Worm (Caenorhabditis elegans) whole organism, L1 larva: ENCODE measurements around the gene F48E8.4.
A peak's percentile ranks its signal among the peaks of the same experiment; 100 is the strongest.

Source experiments
- C16A3.4 ChIP-seq: fragments of 150-350 bp; optimal IDR thresholded peaks from 2 replicates; lab custom pipeline; 2014; ENCODE audit warnings: missing biosample characterization, missing genetic modification characterization
- C34B4.2 ChIP-seq: sonication (generic microtip); optimal IDR thresholded peaks from 2 replicates; lab custom pipeline; 2017; ENCODE audit warnings: mild to moderate bottlenecking, missing genetic modification characterization, missing compliant biosample characterization
- aha-1 ChIP-seq: fragments of 150-350 bp; optimal IDR thresholded peaks from 2 replicates; lab custom pipeline; 2014; ENCODE audit warnings: missing biosample characterization, missing genetic modification characterization
- alr-1 ChIP-seq: fragments of 200-800 bp; sonication (Bioruptor generic); optimal IDR thresholded peaks from 2 replicates; lab custom pipeline; 2018; ENCODE audit warnings: borderline replicate concordance, mild to moderate bottlenecking, missing genetic modification characterization, missing compliant biosample characterization
- ama-1 ChIP-seq: fragments of 150-350 bp; optimal IDR thresholded peaks from 2 replicates; lab custom pipeline; 2014
- blmp-1 ChIP-seq: fragments of 150-350 bp; optimal IDR thresholded peaks from 2 replicates; lab custom pipeline; 2014; ENCODE audit warnings: missing biosample characterization, missing genetic modification characterization
- ceh-82 ChIP-seq, 3 experiments: fragments of 150-350 bp in 1 of 3; sonication (generic microtip) in 2 of 3; optimal IDR thresholded peaks; 2 replicates each; lab custom pipeline; 2014 to 2017; ENCODE audit warnings: missing biosample characterization in 3 of 3, missing genetic modification characterization in 3 of 3
- ceh-88 ChIP-seq: fragments of 200-800 bp; sonication (Bioruptor generic); IDR thresholded peaks from 2 replicates; pipeline ENCODE4 v1.3.6; 2022; ENCODE audit warnings: missing genetic modification characterization, missing compliant biosample characterization
- ceh-90 ChIP-seq: sonication (generic microtip); optimal IDR thresholded peaks from 2 replicates; lab custom pipeline; 2016; ENCODE audit warnings: missing genetic modification characterization, missing compliant biosample characterization
- ces-1 ChIP-seq: fragments of 150-350 bp; optimal IDR thresholded peaks from 2 replicates; lab custom pipeline; 2014; ENCODE audit warnings: missing biosample characterization, missing genetic modification reagents, missing genetic modification characterization
- dpl-1 ChIP-seq, 3 experiments: fragments of 150-350 bp in 2 of 3; sonication (generic microtip) in 1 of 3; optimal IDR thresholded peaks; 2 replicates each; lab custom pipeline; 2014 to 2017; ENCODE audit warnings: missing biosample characterization in 3 of 3, missing genetic modification characterization in 3 of 3, missing genetic modification reagents in 3 of 3
- egl-13 ChIP-seq: sonication (generic microtip); optimal IDR thresholded peaks from 2 replicates; lab custom pipeline; 2016; ENCODE audit warnings: missing genotype, missing genetic modification reagents, missing genetic modification characterization, missing compliant biosample characterization
- egl-27 ChIP-seq, 2 experiments: fragments of 150-350 bp in 1 of 2; sonication (generic microtip); optimal IDR thresholded peaks; 3 replicates each; lab custom pipeline; 2017 to 2018; ENCODE audit warnings: missing biosample characterization in 2 of 2, missing genetic modification characterization in 2 of 2, missing genetic modification reagents in 2 of 2
- fkh-10 ChIP-seq: sonication (generic microtip); optimal IDR thresholded peaks from 2 replicates; lab custom pipeline; 2017; ENCODE audit warnings: missing biosample characterization, missing genetic modification reagents, missing genetic modification characterization
- fkh-8 ChIP-seq: sonication (generic microtip); optimal IDR thresholded peaks from 2 replicates; lab custom pipeline; 2016; ENCODE audit warnings: mild to moderate bottlenecking, missing genetic modification characterization, missing compliant biosample characterization
- fos-1 ChIP-seq: fragments of 150-350 bp; optimal IDR thresholded peaks from 2 replicates; lab custom pipeline; 2014; ENCODE audit warnings: missing biosample characterization, missing genetic modification characterization
- hlh-17 ChIP-seq: fragments of 200-800 bp; sonication (Bioruptor generic); optimal IDR thresholded peaks from 2 replicates; lab custom pipeline; 2018; ENCODE audit warnings: missing genetic modification characterization, mild to moderate bottlenecking, missing compliant biosample characterization, moderate library complexity, borderline replicate concordance
- jun-1 ChIP-seq: fragments of 150-350 bp; optimal IDR thresholded peaks from 2 replicates; lab custom pipeline; 2014; ENCODE audit warnings: missing biosample characterization, missing genetic modification reagents, missing genetic modification characterization
- lin-14 ChIP-seq: fragments of 200-800 bp; sonication (Bioruptor generic); optimal IDR thresholded peaks from 2 replicates; lab custom pipeline; 2018; ENCODE audit warnings: mild to moderate bottlenecking, missing genetic modification characterization, moderate library complexity, missing compliant biosample characterization
- lin-15B ChIP-seq: fragments of 150-350 bp; sonication (generic microtip); optimal IDR thresholded peaks from 3 replicates; lab custom pipeline; 2014; ENCODE audit warnings: missing biosample characterization, missing genetic modification characterization
- lir-3 ChIP-seq: sonication (generic microtip); optimal IDR thresholded peaks from 2 replicates; lab custom pipeline; 2016; ENCODE audit warnings: mild to moderate bottlenecking, missing genetic modification characterization, moderate library complexity, missing compliant biosample characterization; ENCODE audit not compliant: poor library complexity
- lsy-2 ChIP-seq, 2 experiments: fragments of 150-350 bp; optimal IDR thresholded peaks; 2 replicates each; lab custom pipeline; 2014; ENCODE audit warnings: missing biosample characterization in 2 of 2, missing genetic modification characterization in 2 of 2
- mdl-1 ChIP-seq, 2 experiments: fragments of 150-350 bp; optimal IDR thresholded peaks; 2 replicates each; lab custom pipeline; 2014 to 2017; ENCODE audit warnings: missing biosample characterization in 2 of 2, missing genetic modification characterization in 2 of 2, inconsistent platforms in 1 of 2
- mef-2 ChIP-seq: fragments of 150-350 bp; optimal IDR thresholded peaks from 2 replicates; lab custom pipeline; 2014; ENCODE audit warnings: missing biosample characterization, missing genetic modification characterization
- nhr-12 ChIP-seq: sonication (generic microtip); optimal IDR thresholded peaks from 2 replicates; lab custom pipeline; 2017; ENCODE audit warnings: missing biosample characterization, missing genetic modification characterization
- nhr-19 ChIP-seq: fragments of 200-800 bp; sonication (Bioruptor generic); conservative IDR thresholded peaks from 2 replicates; pipeline ENCODE4 v1.3.6; 2022; ENCODE audit warnings: missing genetic modification characterization, missing compliant biosample characterization
- nhr-237 ChIP-seq: fragments of 150-350 bp; optimal IDR thresholded peaks from 2 replicates; lab custom pipeline; 2014; ENCODE audit warnings: missing biosample characterization, missing genetic modification characterization
- nhr-28 ChIP-seq: fragments of 150-350 bp; optimal IDR thresholded peaks from 2 replicates; lab custom pipeline; 2014; ENCODE audit warnings: missing biosample characterization, missing genetic modification characterization
- nhr-47 ChIP-seq: sonication (generic microtip); optimal IDR thresholded peaks from 2 replicates; lab custom pipeline; 2016; ENCODE audit warnings: mild to moderate bottlenecking, missing genetic modification characterization, moderate library complexity, missing compliant biosample characterization
- nhr-71 ChIP-seq: sonication (generic microtip); optimal IDR thresholded peaks from 2 replicates; lab custom pipeline; 2016; ENCODE audit warnings: mild to moderate bottlenecking, missing genetic modification characterization, moderate library complexity, missing compliant biosample characterization
- nhr-76 ChIP-seq: sonication (generic microtip); optimal IDR thresholded peaks from 2 replicates; lab custom pipeline; 2017; ENCODE audit warnings: missing biosample characterization, missing genetic modification characterization
- nhr-77 ChIP-seq: fragments of 150-350 bp; optimal IDR thresholded peaks from 2 replicates; lab custom pipeline; 2014; ENCODE audit warnings: missing biosample characterization, missing genetic modification characterization
- nhr-84 ChIP-seq: sonication (generic microtip); optimal IDR thresholded peaks from 2 replicates; lab custom pipeline; 2017; ENCODE audit warnings: missing biosample characterization, missing genetic modification characterization
- nhr-90 ChIP-seq: sonication (generic microtip); optimal IDR thresholded peaks from 2 replicates; lab custom pipeline; 2016; ENCODE audit warnings: mild to moderate bottlenecking, missing genetic modification characterization, missing compliant biosample characterization; ENCODE audit not compliant: poor library complexity
- pag-3 ChIP-seq: sonication (generic microtip); optimal IDR thresholded peaks from 2 replicates; lab custom pipeline; 2017; ENCODE audit warnings: missing genetic modification characterization, mild to moderate bottlenecking, missing compliant biosample characterization, antibody characterized with exemption, borderline replicate concordance; ENCODE audit not compliant: insufficient read depth
- pax-3 ChIP-seq: fragments of 200-800 bp; sonication (Bioruptor generic); optimal IDR thresholded peaks from 2 replicates; lab custom pipeline; 2018; ENCODE audit warnings: mild to moderate bottlenecking, missing genetic modification characterization, moderate library complexity, missing compliant biosample characterization
- snpc-4 ChIP-seq: fragments of 150-350 bp; optimal IDR thresholded peaks from 2 replicates; lab custom pipeline; 2014; ENCODE audit warnings: missing biosample characterization, missing genetic modification characterization
- snu-23 ChIP-seq: sonication (generic microtip); optimal IDR thresholded peaks from 2 replicates; lab custom pipeline; 2016; ENCODE audit warnings: missing genetic modification characterization, missing compliant biosample characterization
- sox-4 ChIP-seq: sonication (generic microtip); optimal IDR thresholded peaks from 2 replicates; lab custom pipeline; 2016; ENCODE audit warnings: missing genetic modification characterization, missing compliant biosample characterization
- sup-37 ChIP-seq: fragments of 200-800 bp; sonication (Bioruptor generic); optimal IDR thresholded peaks from 2 replicates; lab custom pipeline; 2018; ENCODE audit warnings: mild to moderate bottlenecking, missing genetic modification characterization, missing compliant biosample characterization
- swsn-7 ChIP-seq: sonication (generic microtip); optimal IDR thresholded peaks from 2 replicates; lab custom pipeline; 2016; ENCODE audit warnings: missing genetic modification characterization, missing compliant biosample characterization
- tlp-1 ChIP-seq: fragments of 150-350 bp; optimal IDR thresholded peaks from 2 replicates; lab custom pipeline; 2014; ENCODE audit warnings: missing biosample characterization, missing genetic modification characterization
- unc-130 ChIP-seq: fragments of 150-350 bp; optimal IDR thresholded peaks from 2 replicates; lab custom pipeline; 2017; ENCODE audit warnings: missing biosample characterization, missing genetic modification characterization, inconsistent platforms
- unc-30 ChIP-seq: sonication (generic microtip); optimal IDR thresholded peaks from 2 replicates; lab custom pipeline; 2017; ENCODE audit warnings: missing biosample characterization, missing genetic modification characterization
- unc-62 ChIP-seq: fragments of 150-350 bp; optimal IDR thresholded peaks from 2 replicates; lab custom pipeline; 2014; ENCODE audit warnings: missing biosample characterization, missing genetic modification reagents, missing genetic modification characterization
- unc-98 ChIP-seq: fragments of 200-800 bp; sonication (Bioruptor generic); IDR thresholded peaks from 2 replicates; pipeline ENCODE4 v1.3.6; 2022; ENCODE audit warnings: missing genetic modification characterization, missing compliant biosample characterization
- vab-15 ChIP-seq: sonication (generic microtip); optimal IDR thresholded peaks from 2 replicates; lab custom pipeline; 2017; ENCODE audit warnings: missing genotype, mild to moderate bottlenecking, missing genetic modification characterization, missing compliant biosample characterization
- xbp-1 ChIP-seq: sonication (generic microtip); optimal IDR thresholded peaks from 2 replicates; lab custom pipeline; 2016; ENCODE audit warnings: missing genetic modification characterization, missing compliant biosample characterization
- zag-1 ChIP-seq: fragments of 150-350 bp; optimal IDR thresholded peaks from 2 replicates; lab custom pipeline; 2014; ENCODE audit warnings: missing biosample characterization, missing genetic modification characterization
- zip-4 ChIP-seq: fragments of 200-800 bp; sonication (Bioruptor generic); optimal IDR thresholded peaks from 2 replicates; lab custom pipeline; 2018; ENCODE audit warnings: mild to moderate bottlenecking, missing genetic modification characterization, moderate library complexity, missing compliant biosample characterization
- ztf-11 ChIP-seq, 2 experiments: sonication (generic microtip); optimal IDR thresholded peaks; 2 replicates each; lab custom pipeline; 2016 to 2017; ENCODE audit warnings: missing genetic modification characterization in 2 of 2, missing biosample characterization in 1 of 2, missing compliant biosample characterization in 1 of 2

Gene F48E8.4

DNA sequence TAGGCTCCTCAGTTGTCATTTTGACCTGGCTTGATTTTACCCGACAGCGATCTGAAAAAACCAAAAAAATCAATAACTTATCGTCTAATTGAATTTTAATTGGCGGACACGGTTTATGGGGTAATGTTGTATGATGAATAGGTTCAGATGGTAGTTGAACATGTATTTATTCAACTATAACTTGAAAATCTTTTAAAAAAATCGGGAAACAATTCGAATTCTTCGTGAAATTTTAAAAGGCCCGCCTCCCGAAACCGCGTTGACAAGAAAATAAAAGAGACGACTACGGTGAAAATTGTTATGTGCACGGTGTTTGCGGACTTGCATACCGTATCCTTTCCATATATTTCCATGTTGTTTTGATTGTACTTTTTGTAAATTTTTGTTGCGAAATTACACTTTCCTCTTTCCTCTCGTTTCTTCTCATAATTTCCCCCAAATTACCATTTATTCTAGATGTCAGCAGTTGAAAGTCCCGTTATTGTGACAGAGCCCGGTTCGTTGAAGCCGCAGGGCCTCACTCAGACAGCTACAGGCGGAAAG, 10.6 kb upstream of the F48E8.4 start, which contains the start of the genes T24G10.2 and disl-2 (continued):
- peak; percentile 21 for TF ChIP-seq snpc-4 (tag; lab: Kevin White, UChicago)
- TF ChIP-seq mdl-1 (tag; optimal IDR thresholded peaks at IDR 0.05; lab: Kevin White, UChicago): peak in 1 of 2 experiments; percentile 55
- TF ChIP-seq fos-1 (tag; lab: Kevin White, UChicago): peak; percentile 13
- peak; percentile 37 for TF ChIP-seq nhr-71 (tag; lab: Kevin White, UChicago)
- TF ChIP-seq nhr-47 (tag; lab: Kevin White, UChicago): peak; percentile 45
- TF ChIP-seq unc-130: peak; percentile 49

DNA sequence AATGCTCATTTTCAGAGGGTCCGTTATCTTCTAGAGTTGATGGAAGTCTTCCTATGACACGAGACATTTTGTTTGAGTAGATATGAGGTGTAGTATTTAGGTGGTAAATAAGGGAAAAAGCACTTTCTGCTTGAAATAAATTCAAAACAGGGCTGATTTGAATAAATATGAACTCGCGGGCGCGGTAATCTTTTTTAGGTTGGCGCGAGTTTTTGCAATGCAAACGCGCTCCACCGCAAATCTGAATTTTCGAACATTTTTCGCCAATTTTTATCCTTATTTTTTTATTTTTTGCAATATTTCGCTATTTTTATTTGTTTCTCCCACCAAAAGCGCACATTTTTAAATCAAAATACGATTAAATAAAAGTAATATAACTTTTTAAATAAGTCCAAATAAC, 5.2 kb upstream of the F48E8.4 start, which contains the start of gene skpt-1:
TSS of gene skpt-1 (minus strand) at position 219 of the 400 bp plus-strand sequence.
- TF ChIP-seq fkh-8 (tag; lab: Kevin White, UChicago): no peak
- no peak for TF ChIP-seq vab-15 (tag; lab: Kevin White, UChicago)
- TF ChIP-seq tlp-1 (tag; lab: Kevin White, UChicago): no peak
- TF ChIP-seq lir-3: no peak
- TF ChIP-seq lsy-2 (tag; optimal IDR thresholded peaks at IDR 0.05; lab: Kevin White, UChicago): peak; percentile 29 to 84
- no peak for TF ChIP-seq unc-30 (tag; lab: Kevin White, UChicago)
- no peak for TF ChIP-seq unc-98 (GFP tag; lab: Robert Waterston, UW)
- no peak for TF ChIP-seq pax-3 (tag; lab: Kevin White, UChicago)
- TF ChIP-seq nhr-90 (tag; lab: Kevin White, UChicago): no peak
- no peak for TF ChIP-seq mef-2 (tag; lab: Kevin White, UChicago)
- TF ChIP-seq dpl-1 (GFP tag; optimal IDR thresholded peaks at IDR 0.05; lab: Kevin White, UChicago): peak; percentile 79 to 89 (median 86)
- TF ChIP-seq zip-4 (GFP tag; lab: Kevin White, UChicago): no peak
- no peak for TF ChIP-seq xbp-1 (tag; lab: Kevin White, UChicago)
- no peak for TF ChIP-seq nhr-237
- TF ChIP-seq C16A3.4 (tag; lab: Kevin White, UChicago): peak; percentile 44
- no peak for TF ChIP-seq nhr-28
- no peak for TF ChIP-seq fos-1 (tag; lab: Kevin White, UChicago)
- TF ChIP-seq nhr-77 (tag; lab: Kevin White, UChicago): no peak
- peak; percentile 32 for TF ChIP-seq lin-14 (GFP tag; lab: Kevin White, UChicago)
- no peak for TF ChIP-seq fkh-10 (GFP tag; lab: Kevin White, UChicago)
- TF ChIP-seq zag-1 (tag; lab: Kevin White, UChicago): no peak
- TF ChIP-seq pag-3: no peak
- TF ChIP-seq egl-27 (tag; optimal IDR thresholded peaks at IDR 0.05; lab: Kevin White, UChicago): no peak
- no peak for TF ChIP-seq C34B4.2 (tag; lab: Kevin White, UChicago)
- no peak for TF ChIP-seq alr-1 (tag; lab: Kevin White, UChicago)
- peak; percentile 26 for TF ChIP-seq snu-23 (GFP tag; lab: Kevin White, UChicago)
- no peak for TF ChIP-seq ceh-88
- no peak for TF ChIP-seq sox-4
- TF ChIP-seq blmp-1: peak; percentile 13
- TF ChIP-seq aha-1: no peak
- TF ChIP-seq hlh-17: no peak
- TF ChIP-seq nhr-84 (tag; lab: Kevin White, UChicago): no peak
- peak; percentile 45 for TF ChIP-seq lin-15B
- TF ChIP-seq ceh-90 (tag; lab: Kevin White, UChicago): no peak
- TF ChIP-seq sup-37 (GFP tag; lab: Kevin White, UChicago): no peak
- TF ChIP-seq ztf-11 (tag; optimal IDR thresholded peaks at IDR 0.05; lab: Kevin White, UChicago): no peak
- TF ChIP-seq swsn-7 (tag; lab: Kevin White, UChicago): peak; percentile 9
- TF ChIP-seq ceh-82 (tag; optimal IDR thresholded peaks at IDR 0.05; lab: Kevin White, UChicago): peak in 1 of 3 experiments; percentile 34
- TF ChIP-seq nhr-12 (tag; lab: Kevin White, UChicago): no peak
- no peak for TF ChIP-seq jun-1
- TF ChIP-seq nhr-76 (tag; lab: Kevin White, UChicago): no peak
- 0 out of 2 replicates have a peak, but pooled peaks have one; percentile 16 for TF ChIP-seq nhr-19 (GFP tag; lab: Robert Waterston, UW)
- no peak for TF ChIP-seq unc-62 (GFP tag; lab: Kevin White, UChicago)
- no peak for TF ChIP-seq ama-1 (lab: Kevin White, UChicago)
- TF ChIP-seq ces-1: no peak
- no peak for TF ChIP-seq egl-13 (tag; lab: Kevin White, UChicago)
